Fruit fly (Drosophila melanogaster): ENCODE data around the gene miple2.

- TF ChIP-seq Sox14 (GFP tag; optimal IDR thresholded peaks at IDR 0.05), result no peak
- no peak for TF ChIP-seq Smox (GFP tag; optimal IDR thresholded peaks at IDR 0.05)
- TF ChIP-seq CG6163 (GFP tag; IDR thresholded peaks at IDR 0.05), result no peak
- no peak for TF ChIP-seq fkh (GFP tag; optimal IDR thresholded peaks at IDR 0.05)
- TF ChIP-seq Hr38 (GFP tag; optimal IDR thresholded peaks at IDR 0.05), result no peak
- no peak for TF ChIP-seq CG8319 (GFP tag; optimal IDR thresholded peaks at IDR 0.05)
- TF ChIP-seq CG31627 (GFP tag; optimal IDR thresholded peaks at IDR 0.05), result no peak
- no peak for TF ChIP-seq CG1621 (tag; optimal IDR thresholded peaks at IDR 0.05)
- no peak for TF ChIP-seq Gug (GFP tag; IDR thresholded peaks at IDR 0.05)
Observed at dm6 chr3L:284253-284652, 13.3 kb downstream of the miple2 start.
